Worm (Caenorhabditis elegans) whole organism, L4 larva: ENCODE results near the gene K02C4.3.
A peak's percentile ranks its signal among the peaks of the same experiment; 100 is the strongest.

Source experiments
- R02D3.7 ChIP-seq: fragments of 150-350 bp; sonication (generic microtip); optimal IDR thresholded peaks from 3 replicates; lab custom pipeline; 2014; ENCODE audit warnings: missing biosample characterization, missing genetic modification characterization
- T26A8.4 ChIP-seq: fragments of 200-800 bp; sonication (Bioruptor generic); IDR thresholded peaks from 2 replicates; pipeline ENCODE4 v1.3.6; 2022; ENCODE audit warnings: missing genetic modification characterization, missing compliant biosample characterization
- Y5F2A.4 ChIP-seq: fragments of 200-800 bp; sonication (Bioruptor generic); optimal IDR thresholded peaks from 2 replicates; lab custom pipeline; 2018; ENCODE audit warnings: mild to moderate bottlenecking, missing genetic modification characterization, missing compliant biosample characterization
- aly-2 ChIP-seq: sonication (generic microtip); optimal IDR thresholded peaks from 2 replicates; lab custom pipeline; 2018; ENCODE audit warnings: missing biosample characterization, missing genetic modification characterization
- ceh-20 ChIP-seq: fragments of 200-800 bp; sonication (Bioruptor generic); IDR thresholded peaks from 2 replicates; pipeline ENCODE4 v1.3.6; 2022; ENCODE audit warnings: missing genetic modification reagents, missing genetic modification characterization, missing compliant biosample characterization
- ceh-44 ChIP-seq: fragments of 200-800 bp; sonication (Bioruptor generic); IDR thresholded peaks from 2 replicates; pipeline ENCODE4 v1.3.6; 2022; ENCODE audit warnings: missing genetic modification reagents, missing genetic modification characterization, missing compliant biosample characterization
- daf-16 ChIP-seq, 3 experiments: sonication (generic microtip); optimal IDR thresholded peaks; 2 replicates each; lab custom pipeline; 2016 to 2017; ENCODE audit warnings: missing genetic modification characterization in 3 of 3, missing genetic modification reagents in 3 of 3, mild to moderate bottlenecking in 2 of 3, missing compliant biosample characterization in 2 of 3, missing biosample characterization in 1 of 3, moderate library complexity in 1 of 3
- daf-8 ChIP-seq: fragments of 200-800 bp; sonication (Bioruptor generic); IDR thresholded peaks from 2 replicates; pipeline ENCODE4 v1.3.6; 2022; ENCODE audit warnings: missing genetic modification characterization, missing compliant biosample characterization
- dmd-6 ChIP-seq: fragments of 200-800 bp; sonication (Bioruptor generic); IDR thresholded peaks from 2 replicates; pipeline ENCODE4 v1.3.6; 2022; ENCODE audit warnings: missing genetic modification reagents, missing genetic modification characterization, missing compliant biosample characterization
- duxl-1 ChIP-seq: sonication (generic microtip); optimal IDR thresholded peaks from 2 replicates; lab custom pipeline; 2016; ENCODE audit warnings: mild to moderate bottlenecking, missing genetic modification characterization, moderate library complexity, missing compliant biosample characterization; ENCODE audit not compliant: poor library complexity
- dve-1 ChIP-seq: sonication (generic microtip); optimal IDR thresholded peaks from 2 replicates; lab custom pipeline; 2017; ENCODE audit warnings: antibody characterized with exemption, mild to moderate bottlenecking, missing genetic modification characterization, missing compliant biosample characterization; ENCODE audit not compliant: insufficient read depth
- hlh-11 ChIP-seq: fragments of 200-800 bp; sonication (Bioruptor generic); optimal IDR thresholded peaks from 2 replicates; lab custom pipeline; 2018; ENCODE audit warnings: mild to moderate bottlenecking, missing genetic modification characterization, missing compliant biosample characterization
- hlh-30 ChIP-seq: sonication (generic microtip); optimal IDR thresholded peaks from 2 replicates; lab custom pipeline; 2017; ENCODE audit warnings: antibody characterized with exemption, mild to moderate bottlenecking, missing genetic modification characterization, missing compliant biosample characterization; ENCODE audit not compliant: insufficient read depth
- hmg-1.1 ChIP-seq: fragments of 200-800 bp; sonication (Bioruptor generic); IDR thresholded peaks from 2 replicates; pipeline ENCODE4 v1.3.6; 2022; ENCODE audit warnings: missing genetic modification reagents, missing genetic modification characterization, missing compliant biosample characterization
- lin-1 ChIP-seq: fragments of 200-800 bp; sonication (Bioruptor generic); IDR thresholded peaks from 2 replicates; pipeline ENCODE4 v1.3.6; 2022; ENCODE audit warnings: missing genetic modification reagents, missing genetic modification characterization, missing compliant biosample characterization
- lin-15B ChIP-seq: fragments of 150-350 bp; sonication (generic microtip); optimal IDR thresholded peaks from 3 replicates; lab custom pipeline; 2014; ENCODE audit warnings: missing biosample characterization, missing genetic modification characterization
- lin-38 ChIP-seq: fragments of 200-800 bp; sonication (Bioruptor generic); IDR thresholded peaks from 2 replicates; pipeline ENCODE4 v1.3.6; 2022; ENCODE audit warnings: missing genetic modification reagents, missing genetic modification characterization, missing compliant biosample characterization
- lsy-2 ChIP-seq, 2 experiments: fragments of 150-350 bp in 1 of 2; sonication (generic microtip) in 1 of 2; optimal IDR thresholded peaks; 2 replicates each; lab custom pipeline; 2014 to 2017; ENCODE audit warnings: missing biosample characterization in 2 of 2, missing genetic modification characterization in 2 of 2
- madf-9 ChIP-seq: fragments of 200-800 bp; sonication (Bioruptor generic); conservative IDR thresholded peaks from 2 replicates; pipeline ENCODE4 v1.3.6; 2022; ENCODE audit warnings: missing genetic modification reagents, missing genetic modification characterization, missing compliant biosample characterization
- mdt-29 ChIP-seq: fragments of 200-800 bp; sonication (Bioruptor generic); IDR thresholded peaks from 2 replicates; pipeline ENCODE4 v1.3.6; 2022; ENCODE audit warnings: missing genetic modification reagents, missing genetic modification characterization, missing compliant biosample characterization
- mep-1 ChIP-seq: fragments of 150-350 bp; sonication (generic microtip); optimal IDR thresholded peaks from 3 replicates; lab custom pipeline; 2014; ENCODE audit warnings: missing biosample characterization, missing genetic modification characterization
- mes-2 ChIP-seq: sonication (generic microtip); optimal IDR thresholded peaks from 2 replicates; lab custom pipeline; 2016; ENCODE audit warnings: missing genotype, mild to moderate bottlenecking, missing genetic modification characterization, missing compliant biosample characterization; ENCODE audit not compliant: poor library complexity, severe bottlenecking
- mxl-3 ChIP-seq: fragments of 200-800 bp; sonication (Bioruptor generic); optimal IDR thresholded peaks from 2 replicates; lab custom pipeline; 2018; ENCODE audit warnings: mild to moderate bottlenecking, missing genetic modification characterization, missing compliant biosample characterization
- nhr-10 ChIP-seq: fragments of 150-350 bp; optimal IDR thresholded peaks from 2 replicates; lab custom pipeline; 2014; ENCODE audit warnings: missing biosample characterization, missing genetic modification characterization
- nhr-102 ChIP-seq: sonication (generic microtip); optimal IDR thresholded peaks from 2 replicates; lab custom pipeline; 2016; ENCODE audit warnings: mild to moderate bottlenecking, missing genetic modification characterization, moderate library complexity, missing compliant biosample characterization
- nhr-11 ChIP-seq: fragments of 150-350 bp; optimal IDR thresholded peaks from 2 replicates; lab custom pipeline; 2014; ENCODE audit warnings: missing biosample characterization, missing genetic modification characterization
- nhr-111 ChIP-seq: fragments of 200-800 bp; sonication (Bioruptor generic); optimal IDR thresholded peaks from 2 replicates; lab custom pipeline; 2018; ENCODE audit warnings: mild to moderate bottlenecking, missing genetic modification characterization, missing compliant biosample characterization
- nhr-28 ChIP-seq: fragments of 150-350 bp; optimal IDR thresholded peaks from 2 replicates; lab custom pipeline; 2014; ENCODE audit warnings: missing biosample characterization, missing genetic modification characterization
- nhr-41 ChIP-seq: fragments of 200-800 bp; sonication (Bioruptor generic); IDR thresholded peaks from 2 replicates; pipeline ENCODE4 v1.3.6; 2022; ENCODE audit warnings: missing genetic modification reagents, missing genetic modification characterization, missing compliant biosample characterization
- nhr-42 ChIP-seq: fragments of 200-800 bp; sonication (Bioruptor generic); IDR thresholded peaks from 2 replicates; pipeline ENCODE4 v1.3.6; 2022; ENCODE audit warnings: missing genetic modification characterization, missing compliant biosample characterization
- nhr-48 ChIP-seq: sonication (generic microtip); optimal IDR thresholded peaks from 2 replicates; lab custom pipeline; 2016; ENCODE audit warnings: mild to moderate bottlenecking, missing genetic modification characterization, missing compliant biosample characterization
- nhr-6 ChIP-seq: fragments of 150-350 bp; optimal IDR thresholded peaks from 2 replicates; lab custom pipeline; 2014; ENCODE audit warnings: missing biosample characterization, missing genetic modification characterization
- nhr-76 ChIP-seq: fragments of 150-350 bp; optimal IDR thresholded peaks from 2 replicates; lab custom pipeline; 2014; ENCODE audit warnings: missing biosample characterization, missing genetic modification characterization
- nhr-77 ChIP-seq: fragments of 150-350 bp; optimal IDR thresholded peaks from 2 replicates; lab custom pipeline; 2014; ENCODE audit warnings: missing biosample characterization, missing genetic modification characterization
- pha-4 ChIP-seq, 2 experiments: fragments of 150-350 bp in 1 of 2; fragments of 200-800 bp in 1 of 2; sonication (Bioruptor generic) in 1 of 2; IDR thresholded peaks in 1 of 2; optimal IDR thresholded peaks in 1 of 2; 2 replicates each; pipeline versions ENCODE4 v1.3.6 to Lab custom; 2014 to 2022; ENCODE audit warnings: missing genetic modification characterization in 2 of 2, missing genetic modification reagents in 2 of 2, missing biosample characterization in 1 of 2, missing compliant biosample characterization in 1 of 2
- php-3 ChIP-seq: fragments of 200-800 bp; sonication (Bioruptor generic); IDR thresholded peaks from 2 replicates; pipeline ENCODE4 v1.3.6; 2022; ENCODE audit warnings: missing genetic modification reagents, missing genetic modification characterization, missing compliant biosample characterization
- pqm-1 ChIP-seq: sonication (generic microtip); optimal IDR thresholded peaks from 2 replicates; lab custom pipeline; 2017; ENCODE audit warnings: missing biosample characterization, missing genetic modification characterization
- rbr-2 ChIP-seq: sonication (generic microtip); optimal IDR thresholded peaks from 2 replicates; lab custom pipeline; 2016; ENCODE audit warnings: missing genotype, missing genetic modification characterization, missing compliant biosample characterization
- unc-62 ChIP-seq, 3 experiments: fragments of 150-350 bp in 1 of 3; sonication (generic microtip); optimal IDR thresholded peaks in 2 of 3; peaks in 1 of 3; 1 replicate in 1 of 3; 2 replicates in 2 of 3; lab custom pipeline; 2014 to 2017; ENCODE audit warnings: missing biosample characterization in 3 of 3, missing genetic modification characterization in 3 of 3, missing genetic modification reagents in 3 of 3, missing genotype in 1 of 3
- ztf-7 ChIP-seq: fragments of 150-350 bp; optimal IDR thresholded peaks from 2 replicates; lab custom pipeline; 2014; ENCODE audit warnings: missing biosample characterization, missing genetic modification characterization

K02C4.3 gene

DNA sequence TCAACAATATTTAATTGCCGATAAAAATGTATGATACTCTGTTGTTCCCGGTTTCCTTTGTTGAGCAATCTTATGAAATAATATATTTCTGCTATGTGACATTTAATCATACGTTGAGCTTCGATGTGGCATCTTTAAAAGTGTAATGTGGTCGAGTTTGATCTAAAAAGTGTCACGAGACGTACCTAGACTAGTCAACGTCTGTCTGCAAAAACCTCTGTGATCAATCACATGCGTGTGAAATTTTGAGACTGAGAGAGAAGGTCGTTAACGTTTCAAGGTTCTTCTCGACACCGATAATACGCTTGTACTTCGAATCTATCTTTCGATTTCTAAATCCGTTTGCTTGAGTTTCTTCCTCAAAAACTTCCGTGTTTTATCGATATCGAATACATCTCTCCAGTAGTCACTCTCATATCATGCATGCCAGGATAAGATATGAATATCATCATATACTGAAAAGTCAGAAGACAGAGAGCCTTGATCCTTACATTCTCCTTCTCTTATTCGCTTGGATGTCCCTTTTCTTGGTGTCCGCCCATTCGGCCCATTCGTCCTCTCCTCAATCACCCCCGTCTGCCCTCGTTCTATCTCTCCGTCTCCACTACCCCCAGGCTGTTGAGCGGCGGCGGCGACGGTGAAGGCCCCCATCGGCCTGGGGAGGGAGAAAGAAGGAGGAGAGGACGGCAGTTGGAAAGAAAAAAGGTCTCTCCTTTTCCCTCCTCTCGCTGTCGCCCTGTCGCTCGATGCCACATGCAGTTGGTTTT lies 41.8 kb upstream of the K02C4.3 start (continued):
- TF ChIP-seq nhr-42 (GFP tag; lab: Robert Waterston, UW) (no peak), nhr-76 (tag; lab: Kevin White, UChicago) (no peak), T26A8.4 (no peak; the same call in 1 of the 2 replicates), php-3 (GFP tag; lab: Robert Waterston, UW) (0 out of 2 replicates have a peak, but pooled peaks have one; percentile 12), unc-62 (GFP tag; optimal IDR thresholded peaks at IDR 0.05 in 1 of 2; lab: Kevin White, UChicago) (peak in 1 of 2 experiments; percentile 96), unc-62 (tag; optimal IDR thresholded peaks at IDR 0.05; lab: Kevin White, UChicago) (no peak), ztf-7 (tag; lab: Kevin White, UChicago) (no peak), daf-16 (GFP tag; optimal IDR thresholded peaks at IDR 0.05; lab: Kevin White, UChicago) (peak in 1 of 2 experiments; percentile 30), daf-16 (tag; optimal IDR thresholded peaks at IDR 0.05; lab: Kevin White, UChicago) (peak; percentile 7), nhr-48 (tag; lab: Kevin White, UChicago) (peak; percentile 17), ceh-20 (GFP tag; lab: Robert Waterston, UW) (peak; percentile 53; the same call in 1 of the 2 replicates), lin-1 (GFP tag; lab: Robert Waterston, UW) (0 out of 2 replicates have a peak, but pooled peaks have one; percentile 33), hmg-1.1 (GFP tag; lab: Robert Waterston, UW) (peak; percentile 57), rbr-2 (tag; lab: Kevin White, UChicago) (peak; percentile 55), nhr-111 (GFP tag; lab: Kevin White, UChicago) (no peak), nhr-41 (GFP tag; lab: Robert Waterston, UW) (no peak), pha-4 (GFP tag; IDR thresholded peaks at IDR 0.05; lab: Robert Waterston, UW) (peak; percentile 70; the same call in 1 of the 2 replicates), pha-4 (tag; optimal IDR thresholded peaks at IDR 0.05; lab: Kevin White, UChicago) (no peak)

DNA sequence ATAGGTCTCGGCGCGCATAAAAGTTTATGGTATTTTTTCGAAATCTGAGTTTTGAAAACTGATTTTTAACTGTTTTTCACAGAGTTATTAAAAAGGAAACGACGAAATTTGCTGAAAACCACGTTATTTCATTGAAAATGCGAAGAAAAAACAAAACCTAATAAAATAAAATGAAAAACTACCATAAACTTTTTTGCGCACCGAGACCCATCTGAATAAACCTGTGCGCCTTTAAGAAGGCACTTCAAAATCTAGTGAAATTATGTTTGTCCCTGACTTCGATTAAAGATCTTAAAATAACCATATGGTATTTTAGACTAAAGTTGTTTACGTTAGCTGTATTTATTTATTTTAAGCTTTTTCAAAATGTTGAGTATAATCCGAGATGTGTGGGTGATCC lies 41.1 kb upstream of the K02C4.3 start:
- TF ChIP-seq nhr-11 (tag; lab: Kevin White, UChicago) (no peak), aly-2 (no peak), mdt-29 (GFP tag; lab: Robert Waterston, UW) (no peak), daf-8 (no peak), R02D3.7 (tag; lab: Kevin White, UChicago) (no peak), Y5F2A.4 (GFP tag; lab: Kevin White, UChicago) (no peak)

DNA sequence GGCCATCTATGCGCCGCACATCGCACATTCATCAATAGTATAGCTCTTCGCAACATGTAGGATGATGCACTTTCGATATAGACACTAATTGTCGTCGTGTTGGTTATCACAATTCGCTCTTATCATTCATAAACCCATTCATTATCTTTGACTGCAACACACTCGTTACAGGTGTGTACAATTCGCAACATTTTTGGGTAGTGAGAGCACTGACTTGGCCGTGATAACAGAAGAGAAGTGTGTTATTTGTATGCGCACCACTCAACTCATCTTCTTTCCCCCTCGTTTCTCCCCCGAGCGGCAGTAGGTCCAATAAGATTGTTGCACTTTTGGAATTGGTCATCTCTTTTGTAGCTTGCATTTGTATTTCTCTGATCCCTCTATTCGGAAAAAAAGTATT lies 40.6 kb upstream of the K02C4.3 start:
- peak; percentile 23; the same call in 1 of the 2 replicates for TF ChIP-seq php-3 (GFP tag; lab: Robert Waterston, UW)
- TF ChIP-seq lin-38 (GFP tag; lab: Robert Waterston, UW): no peak
- peak; percentile 72 for TF ChIP-seq dmd-6
- TF ChIP-seq nhr-6 (tag; lab: Kevin White, UChicago): no peak
- peak; percentile 96 for TF ChIP-seq nhr-28 (tag; lab: Kevin White, UChicago)
- TF ChIP-seq lin-15B (tag; lab: Kevin White, UChicago): no peak
- peak; percentile 29 for TF ChIP-seq mep-1 (tag; lab: Kevin White, UChicago)
- TF ChIP-seq mxl-3 (GFP tag; lab: Kevin White, UChicago): peak; percentile 73
- TF ChIP-seq nhr-102 (tag; lab: Kevin White, UChicago): peak; percentile 5
- peak; percentile 57 for TF ChIP-seq nhr-77 (tag; lab: Kevin White, UChicago)
- peak; percentile 3 for TF ChIP-seq hlh-30 (tag; lab: Kevin White, UChicago)
- peak in 1 of 2 experiments; percentile 30 for TF ChIP-seq lsy-2 (tag; optimal IDR thresholded peaks at IDR 0.05; lab: Kevin White, UChicago)
- TF ChIP-seq nhr-10: peak; percentile 4
- peak; percentile 77 for TF ChIP-seq hlh-11 (tag; lab: Kevin White, UChicago)
- TF ChIP-seq mes-2 (tag; lab: Kevin White, UChicago): peak; percentile 54
- TF ChIP-seq ceh-44: no peak
- no peak for TF ChIP-seq daf-16 (GFP tag; optimal IDR thresholded peaks at IDR 0.05; lab: Kevin White, UChicago)
- peak; percentile 84 for TF ChIP-seq daf-16 (tag; optimal IDR thresholded peaks at IDR 0.05; lab: Kevin White, UChicago)
- TF ChIP-seq dve-1 (tag; lab: Kevin White, UChicago): peak; percentile 50
- TF ChIP-seq pqm-1 (tag; lab: Kevin White, UChicago): peak; percentile 97
- TF ChIP-seq duxl-1 (tag; lab: Kevin White, UChicago): peak; percentile 22
- no peak for TF ChIP-seq madf-9 (GFP tag; lab: Robert Waterston, UW)
